Fruit fly (Drosophila melanogaster): ENCODE results near the gene CG31140.

DNA sequence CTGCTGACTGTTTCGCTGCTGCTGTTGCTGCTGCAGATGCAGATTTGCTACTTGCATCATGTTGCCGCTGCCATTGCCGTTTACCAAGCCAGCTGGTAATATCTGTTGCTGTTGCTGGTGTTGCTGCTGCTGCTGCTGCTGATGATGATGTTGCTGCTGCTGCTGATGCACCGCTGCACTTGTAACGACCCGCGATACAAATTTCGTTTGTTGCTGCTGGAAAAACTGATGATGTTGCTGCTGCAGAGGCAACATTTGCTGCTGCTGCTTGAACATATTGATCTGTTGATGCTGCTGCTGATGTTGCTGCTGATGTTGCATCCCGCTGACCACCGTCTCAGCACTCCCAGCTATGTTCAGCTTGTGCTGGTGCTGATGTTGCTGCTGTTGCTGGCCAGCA lies 42.6 kb upstream of the CG31140 start:
- TF ChIP-seq CG8478 (optimal IDR thresholded peaks at IDR 0.05) (no peak), CTCF (optimal IDR thresholded peaks at IDR 0.05) (no peak)
